Fruit fly (Drosophila melanogaster) whole organism, prepupa: Measurements from ENCODE around the gene CG13901.

ENCODE experiments used
- CG16779 ChIP-seq: fragments of 200-800 bp; sonication (Bioruptor generic); optimal IDR thresholded peaks from 3 replicates; lab custom pipeline; 2017; ENCODE audit warnings: missing biosample characterization, mild to moderate bottlenecking, missing genetic modification characterization
- CG34406 ChIP-seq: fragments of 200-800 bp; sonication (Bioruptor generic); optimal IDR thresholded peaks from 3 replicates; lab custom pipeline; 2016; ENCODE audit warnings: missing biosample characterization, missing genetic modification characterization
- CG3919 ChIP-seq: fragments of 200-800 bp; sonication (Bioruptor generic); optimal IDR thresholded peaks from 3 replicates; lab custom pipeline; 2016; ENCODE audit warnings: missing biosample characterization, missing genetic modification characterization
- CG6792 ChIP-seq: fragments of 200-800 bp; sonication (Bioruptor generic); optimal IDR thresholded peaks from 3 replicates; lab custom pipeline; 2016; ENCODE audit warnings: missing biosample characterization, missing genetic modification characterization
- Sox14 ChIP-seq: fragments of 200-800 bp; sonication (Bioruptor generic); optimal IDR thresholded peaks from 3 replicates; lab custom pipeline; 2016; ENCODE audit warnings: missing biosample characterization, missing genetic modification characterization
- dsx ChIP-seq: fragments of 200-800 bp; optimal IDR thresholded peaks from 3 replicates; lab custom pipeline; 2019; ENCODE audit warnings: missing biosample characterization, mild to moderate bottlenecking, missing genetic modification characterization, moderate library complexity; ENCODE audit not compliant: poor library complexity, severe bottlenecking
- fkh ChIP-seq: fragments of 200-800 bp; sonication (Bioruptor generic); optimal IDR thresholded peaks from 3 replicates; lab custom pipeline; 2017; ENCODE audit warnings: missing biosample characterization, mild to moderate bottlenecking, missing genetic modification characterization, moderate library complexity
- vri ChIP-seq: fragments of 200-800 bp; sonication (Bioruptor generic); optimal IDR thresholded peaks from 3 replicates; lab custom pipeline; 2016; ENCODE audit warnings: missing biosample characterization, mild to moderate bottlenecking, missing genetic modification characterization

DNA sequence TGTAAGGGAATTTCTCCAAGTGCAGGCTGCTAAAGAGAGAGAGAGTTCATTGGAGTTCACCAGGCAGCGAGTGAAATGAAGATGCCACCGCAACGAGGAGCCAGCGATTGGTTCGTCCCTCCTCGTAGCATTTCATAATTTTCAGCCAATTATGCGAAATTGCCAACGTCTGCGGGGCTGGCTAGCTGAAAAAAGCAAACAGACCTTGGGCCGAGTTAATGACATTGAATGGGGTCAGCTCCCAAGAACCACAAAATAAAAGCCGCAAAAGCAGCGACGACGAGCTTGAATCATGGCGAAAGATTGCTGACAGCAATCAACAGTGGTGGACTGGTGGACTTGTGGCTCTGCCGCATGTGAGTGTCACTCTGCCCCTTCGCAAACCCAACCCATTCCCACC, 14.0 kb downstream of the CG13901 start:
- TF ChIP-seq fkh (GFP tag; lab: Kevin White, UChicago): no peak
- no peak for TF ChIP-seq CG16779 (tag; lab: Kevin White, UChicago)
- no peak for TF ChIP-seq dsx
- TF ChIP-seq CG34406 (GFP tag; lab: Kevin White, UChicago): no peak
- TF ChIP-seq Sox14 (GFP tag; lab: Kevin White, UChicago): no peak
- no peak for TF ChIP-seq vri (GFP tag; lab: Kevin White, UChicago)
- TF ChIP-seq CG6792 (GFP tag; lab: Kevin White, UChicago): no peak
- TF ChIP-seq CG3919 (GFP tag; lab: Kevin White, UChicago): peak; percentile 15
